Worm (Caenorhabditis elegans) whole organism, L4 larva: ENCODE measurements around the gene asp-12.

Source experiments
- F26F4.8 ChIP-seq: fragments of 200-800 bp; sonication (Bioruptor generic); conservative IDR thresholded peaks from 2 replicates; pipeline ENCODE4 v1.3.6; 2022; ENCODE audit warnings: missing genetic modification characterization, missing compliant biosample characterization
- F37D6.2 ChIP-seq: sonication (generic microtip); optimal IDR thresholded peaks from 2 replicates; lab custom pipeline; 2016; ENCODE audit warnings: mild to moderate bottlenecking, missing genetic modification characterization, missing compliant biosample characterization
- F44E2.7 ChIP-seq: fragments of 200-800 bp; sonication (Bioruptor generic); IDR thresholded peaks from 2 replicates; pipeline ENCODE4 v2.1.2; 2022; ENCODE audit warnings: missing genetic modification characterization, missing compliant biosample characterization
- T26A8.4 ChIP-seq: fragments of 200-800 bp; sonication (Bioruptor generic); IDR thresholded peaks from 2 replicates; pipeline ENCODE4 v1.3.6; 2022; ENCODE audit warnings: missing genetic modification characterization, missing compliant biosample characterization
- Y105C5A.15 ChIP-seq: fragments of 200-800 bp; sonication (Bioruptor generic); IDR thresholded peaks from 2 replicates; pipeline ENCODE4 v1.3.6; 2022; ENCODE audit warnings: missing genetic modification characterization, missing compliant biosample characterization
- ZK337.2 ChIP-seq: fragments of 200-800 bp; sonication (Bioruptor generic); IDR thresholded peaks from 2 replicates; pipeline ENCODE4 v1.3.6; 2022; ENCODE audit warnings: missing genetic modification reagents, missing genetic modification characterization, missing compliant biosample characterization
- aha-1 ChIP-seq: fragments of 150-350 bp; peaks from one replicate; lab custom pipeline; 2014; ENCODE audit warnings: missing biosample characterization, missing genetic modification characterization
- aly-2 ChIP-seq: sonication (generic microtip); optimal IDR thresholded peaks from 2 replicates; lab custom pipeline; 2018; ENCODE audit warnings: missing biosample characterization, missing genetic modification characterization
- arid-1 ChIP-seq: fragments of 200-800 bp; sonication (Bioruptor generic); conservative IDR thresholded peaks from 2 replicates; pipeline ENCODE4 v1.3.6; 2022; ENCODE audit warnings: missing genetic modification reagents, missing genetic modification characterization, missing compliant biosample characterization
- ceh-44 ChIP-seq: fragments of 200-800 bp; sonication (Bioruptor generic); IDR thresholded peaks from 2 replicates; pipeline ENCODE4 v1.3.6; 2022; ENCODE audit warnings: missing genetic modification reagents, missing genetic modification characterization, missing compliant biosample characterization
- ceh-62 ChIP-seq: sonication (generic microtip); optimal IDR thresholded peaks from 2 replicates; lab custom pipeline; 2017; ENCODE audit warnings: missing biosample characterization, missing genetic modification characterization
- daf-16 ChIP-seq, 3 experiments: sonication (generic microtip); optimal IDR thresholded peaks; 2 replicates each; lab custom pipeline; 2016 to 2017; ENCODE audit warnings: missing genetic modification characterization in 3 of 3, missing genetic modification reagents in 3 of 3, mild to moderate bottlenecking in 2 of 3, missing compliant biosample characterization in 2 of 3, missing biosample characterization in 1 of 3, moderate library complexity in 1 of 3
- dmd-6 ChIP-seq: fragments of 200-800 bp; sonication (Bioruptor generic); IDR thresholded peaks from 2 replicates; pipeline ENCODE4 v1.3.6; 2022; ENCODE audit warnings: missing genetic modification reagents, missing genetic modification characterization, missing compliant biosample characterization
- dmd-8 ChIP-seq: fragments of 200-800 bp; sonication (Bioruptor generic); IDR thresholded peaks from 2 replicates; pipeline ENCODE4 v1.3.6; 2022; ENCODE audit warnings: missing genetic modification characterization, missing compliant biosample characterization
- dve-1 ChIP-seq: sonication (generic microtip); optimal IDR thresholded peaks from 2 replicates; lab custom pipeline; 2017; ENCODE audit warnings: antibody characterized with exemption, mild to moderate bottlenecking, missing genetic modification characterization, missing compliant biosample characterization; ENCODE audit not compliant: insufficient read depth
- fos-1 ChIP-seq: fragments of 150-350 bp; optimal IDR thresholded peaks from 2 replicates; lab custom pipeline; 2014; ENCODE audit warnings: missing biosample characterization, missing genetic modification characterization
- hlh-11 ChIP-seq: fragments of 200-800 bp; sonication (Bioruptor generic); optimal IDR thresholded peaks from 2 replicates; lab custom pipeline; 2018; ENCODE audit warnings: mild to moderate bottlenecking, missing genetic modification characterization, missing compliant biosample characterization
- hlh-30 ChIP-seq: sonication (generic microtip); optimal IDR thresholded peaks from 2 replicates; lab custom pipeline; 2017; ENCODE audit warnings: antibody characterized with exemption, mild to moderate bottlenecking, missing genetic modification characterization, missing compliant biosample characterization; ENCODE audit not compliant: insufficient read depth
- jun-1 ChIP-seq: fragments of 150-350 bp; optimal IDR thresholded peaks from 2 replicates; lab custom pipeline; 2014; ENCODE audit warnings: missing biosample characterization, missing genetic modification reagents, missing genetic modification characterization
- lim-7 ChIP-seq: fragments of 200-800 bp; sonication (Bioruptor generic); IDR thresholded peaks from 2 replicates; pipeline ENCODE4 v1.3.6; 2022; ENCODE audit warnings: missing genetic modification characterization, missing compliant biosample characterization
- lin-1 ChIP-seq: fragments of 200-800 bp; sonication (Bioruptor generic); IDR thresholded peaks from 2 replicates; pipeline ENCODE4 v1.3.6; 2022; ENCODE audit warnings: missing genetic modification reagents, missing genetic modification characterization, missing compliant biosample characterization
- lin-15B ChIP-seq: fragments of 150-350 bp; sonication (generic microtip); optimal IDR thresholded peaks from 3 replicates; lab custom pipeline; 2014; ENCODE audit warnings: missing biosample characterization, missing genetic modification characterization
- lin-29 ChIP-seq: fragments of 200-800 bp; sonication (Bioruptor generic); IDR thresholded peaks from 2 replicates; pipeline ENCODE4 v1.3.6; 2022; ENCODE audit warnings: missing genetic modification reagents, missing genetic modification characterization, missing compliant biosample characterization
- madf-5 ChIP-seq, 2 experiments: fragments of 200-800 bp; sonication (Bioruptor generic); IDR thresholded peaks; 2 replicates each; pipeline ENCODE4 v1.3.6; 2022; ENCODE audit warnings: missing compliant biosample characterization in 2 of 2, missing genetic modification characterization in 2 of 2
- madf-9 ChIP-seq: fragments of 200-800 bp; sonication (Bioruptor generic); conservative IDR thresholded peaks from 2 replicates; pipeline ENCODE4 v1.3.6; 2022; ENCODE audit warnings: missing genetic modification reagents, missing genetic modification characterization, missing compliant biosample characterization
- mdl-1 ChIP-seq, 2 experiments: fragments of 150-350 bp in 1 of 2; sonication (generic microtip) in 1 of 2; optimal IDR thresholded peaks; 2 replicates each; lab custom pipeline; 2014 to 2017; ENCODE audit warnings: missing biosample characterization in 2 of 2, missing genetic modification characterization in 2 of 2
- mxl-3 ChIP-seq: fragments of 200-800 bp; sonication (Bioruptor generic); optimal IDR thresholded peaks from 2 replicates; lab custom pipeline; 2018; ENCODE audit warnings: mild to moderate bottlenecking, missing genetic modification characterization, missing compliant biosample characterization
- nhr-111 ChIP-seq: fragments of 200-800 bp; sonication (Bioruptor generic); optimal IDR thresholded peaks from 2 replicates; lab custom pipeline; 2018; ENCODE audit warnings: mild to moderate bottlenecking, missing genetic modification characterization, missing compliant biosample characterization
- nhr-28 ChIP-seq: fragments of 150-350 bp; optimal IDR thresholded peaks from 2 replicates; lab custom pipeline; 2014; ENCODE audit warnings: missing biosample characterization, missing genetic modification characterization
- nhr-42 ChIP-seq: fragments of 200-800 bp; sonication (Bioruptor generic); IDR thresholded peaks from 2 replicates; pipeline ENCODE4 v1.3.6; 2022; ENCODE audit warnings: missing genetic modification characterization, missing compliant biosample characterization
- nhr-76 ChIP-seq: fragments of 150-350 bp; optimal IDR thresholded peaks from 2 replicates; lab custom pipeline; 2014; ENCODE audit warnings: missing biosample characterization, missing genetic modification characterization
- nhr-77 ChIP-seq: fragments of 150-350 bp; optimal IDR thresholded peaks from 2 replicates; lab custom pipeline; 2014; ENCODE audit warnings: missing biosample characterization, missing genetic modification characterization
- pha-4 ChIP-seq, 2 experiments: fragments of 150-350 bp in 1 of 2; fragments of 200-800 bp in 1 of 2; sonication (Bioruptor generic) in 1 of 2; IDR thresholded peaks in 1 of 2; optimal IDR thresholded peaks in 1 of 2; 2 replicates each; pipeline versions ENCODE4 v1.3.6 to Lab custom; 2014 to 2022; ENCODE audit warnings: missing genetic modification characterization in 2 of 2, missing genetic modification reagents in 2 of 2, missing biosample characterization in 1 of 2, missing compliant biosample characterization in 1 of 2
- pqm-1 ChIP-seq: sonication (generic microtip); optimal IDR thresholded peaks from 2 replicates; lab custom pipeline; 2017; ENCODE audit warnings: missing biosample characterization, missing genetic modification characterization
- rbr-2 ChIP-seq: sonication (generic microtip); optimal IDR thresholded peaks from 2 replicates; lab custom pipeline; 2016; ENCODE audit warnings: missing genotype, missing genetic modification characterization, missing compliant biosample characterization
- spr-3 ChIP-seq: fragments of 200-800 bp; sonication (Bioruptor generic); optimal IDR thresholded peaks from 2 replicates; lab custom pipeline; 2018; ENCODE audit warnings: mild to moderate bottlenecking, missing genetic modification characterization, missing compliant biosample characterization
- tra-1 ChIP-seq: fragments of 200-800 bp; sonication (Bioruptor generic); IDR thresholded peaks from 2 replicates; pipeline ENCODE4 v1.3.6; 2022; ENCODE audit warnings: missing genetic modification reagents, missing genetic modification characterization, missing compliant biosample characterization
- unc-62 ChIP-seq, 3 experiments: fragments of 150-350 bp in 1 of 3; sonication (generic microtip); optimal IDR thresholded peaks in 2 of 3; peaks in 1 of 3; 1 replicate in 1 of 3; 2 replicates in 2 of 3; lab custom pipeline; 2014 to 2017; ENCODE audit warnings: missing biosample characterization in 3 of 3, missing genetic modification characterization in 3 of 3, missing genetic modification reagents in 3 of 3, missing genotype in 1 of 3
- zip-2 ChIP-seq: fragments of 150-350 bp; optimal IDR thresholded peaks from 2 replicates; lab custom pipeline; 2014; ENCODE audit warnings: missing biosample characterization, missing genetic modification characterization

Gene asp-12

DNA sequence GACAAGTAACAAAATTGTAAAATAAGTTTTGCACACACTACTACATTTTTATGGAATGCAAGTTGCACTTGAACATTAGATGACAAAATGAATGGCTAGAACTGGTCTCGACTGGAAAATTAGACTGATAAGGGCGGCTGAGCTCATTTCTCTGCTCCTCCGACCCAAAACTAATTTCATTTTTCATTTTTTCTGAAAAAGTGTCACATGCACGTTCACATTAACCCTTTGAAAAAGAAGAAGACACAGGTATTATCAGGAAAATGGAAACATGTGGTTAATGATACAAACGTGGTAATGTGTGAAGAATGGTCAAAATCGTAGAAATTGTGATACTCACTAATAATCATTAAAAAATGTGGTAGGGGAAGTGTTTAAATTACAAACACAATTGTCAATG is 38.0 kb downstream of the asp-12 start:
- TF ChIP-seq dve-1 (tag; lab: Kevin White, UChicago) = peak; percentile 65
- TF ChIP-seq F37D6.2 (tag; lab: Kevin White, UChicago) = no peak
- TF ChIP-seq unc-62 (GFP tag; optimal IDR thresholded peaks at IDR 0.05 in 1 of 2; lab: Kevin White, UChicago) = peak in 1 of 2 experiments; percentile 90
- no peak for TF ChIP-seq unc-62 (tag; optimal IDR thresholded peaks at IDR 0.05; lab: Kevin White, UChicago)
- peak; percentile 65 for TF ChIP-seq hlh-11 (tag; lab: Kevin White, UChicago)
- peak; percentile 54 for TF ChIP-seq hlh-30
- TF ChIP-seq rbr-2 (tag; lab: Kevin White, UChicago) = no peak
- TF ChIP-seq zip-2 (tag; lab: Kevin White, UChicago) = no peak
- no peak for TF ChIP-seq daf-16 (GFP tag; optimal IDR thresholded peaks at IDR 0.05; lab: Kevin White, UChicago)
- TF ChIP-seq daf-16 (tag; optimal IDR thresholded peaks at IDR 0.05; lab: Kevin White, UChicago) = peak; percentile 55
- peak; percentile 82 for TF ChIP-seq dmd-6
- peak; percentile 60 for TF ChIP-seq nhr-28 (tag; lab: Kevin White, UChicago)
- no peak for TF ChIP-seq aly-2 (tag; lab: Kevin White, UChicago)
- TF ChIP-seq lim-7 (GFP tag; lab: Robert Waterston, UW) = no peak
- TF ChIP-seq nhr-77 (tag; lab: Kevin White, UChicago) = peak; percentile 33
- TF ChIP-seq nhr-42 (GFP tag; lab: Robert Waterston, UW) = no peak
- no peak for TF ChIP-seq lin-1
- peak; percentile 64 for TF ChIP-seq mxl-3
- peak; percentile 63 for TF ChIP-seq pqm-1 (tag; lab: Kevin White, UChicago)
- no peak for TF ChIP-seq dmd-8 (GFP tag; lab: Robert Waterston, UW)
- no peak for TF ChIP-seq madf-5 (GFP tag; IDR thresholded peaks at IDR 0.05; lab: Robert Waterston, UW)
- no peak for TF ChIP-seq spr-3
- TF ChIP-seq lin-29 (GFP tag; lab: Robert Waterston, UW) = no peak

DNA sequence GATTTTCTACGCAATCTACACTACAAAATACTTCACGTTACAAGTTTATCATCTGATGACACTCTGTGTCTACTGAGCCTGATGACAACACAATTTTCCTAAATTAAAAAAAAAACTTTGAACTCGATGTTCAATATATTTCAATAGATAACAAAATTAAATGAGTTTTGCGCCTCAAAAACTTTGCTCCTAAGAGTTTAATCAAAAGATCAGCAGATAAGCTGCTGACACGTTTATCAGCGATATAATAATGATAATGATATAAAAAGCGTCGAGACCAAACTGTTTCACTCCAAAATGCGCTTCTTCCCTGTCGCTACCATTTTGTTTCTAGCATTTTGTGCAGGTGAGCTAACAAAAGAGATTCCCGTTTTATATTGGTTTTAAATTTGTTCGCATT is 38.7 kb downstream of the asp-12 start, which contains the start of gene clec-218:
Gene clec-218 (plus strand): TSS at position 262 of the 400 bp plus-strand sequence.
- TF ChIP-seq pha-4 (GFP tag; IDR thresholded peaks at IDR 0.05; lab: Robert Waterston, UW) (0 out of 2 replicates have a peak, but pooled peaks have one; percentile 11), pha-4 (tag; optimal IDR thresholded peaks at IDR 0.05; lab: Kevin White, UChicago) (no peak), jun-1 (no peak), dve-1 (tag; lab: Kevin White, UChicago) (peak; percentile 46), dmd-6 (peak; percentile 72), madf-5 (GFP tag; IDR thresholded peaks at IDR 0.05; lab: Robert Waterston, UW) (no peak), daf-16 (GFP tag; optimal IDR thresholded peaks at IDR 0.05; lab: Kevin White, UChicago) (no peak), daf-16 (tag; optimal IDR thresholded peaks at IDR 0.05; lab: Kevin White, UChicago) (peak; percentile 35), pqm-1 (tag; lab: Kevin White, UChicago) (peak; percentile 10)

DNA sequence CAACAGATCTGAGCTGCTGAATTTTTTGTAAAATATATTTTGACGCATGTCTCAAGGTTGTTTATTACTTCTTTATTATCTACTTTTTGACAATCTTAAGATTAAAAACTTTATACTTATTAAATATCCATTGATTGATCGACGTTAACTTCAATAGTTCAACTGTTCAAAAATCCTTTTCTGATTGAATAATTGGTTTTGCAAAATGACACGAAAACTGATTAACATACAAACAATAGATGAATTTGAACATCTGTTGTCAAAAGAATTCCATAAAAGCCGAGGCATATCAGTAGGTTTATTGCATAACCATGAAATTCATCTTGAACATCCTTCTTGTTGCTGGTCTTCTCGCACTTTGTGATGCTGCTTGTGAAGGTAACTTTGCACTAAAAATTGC is 42.2 kb downstream of the asp-12 start, which contains the start of gene W02D7.12:
Gene W02D7.12 (plus strand): TSS at position 301 of the 400 bp plus-strand sequence.
- no peak for TF ChIP-seq ceh-62 (tag; lab: Kevin White, UChicago)
- TF ChIP-seq dmd-6 = no peak
- TF ChIP-seq jun-1 = no peak
- TF ChIP-seq mdl-1 (tag; optimal IDR thresholded peaks at IDR 0.05; lab: Kevin White, UChicago) = no peak
- TF ChIP-seq nhr-76 (tag; lab: Kevin White, UChicago) = no peak
- TF ChIP-seq nhr-111 (GFP tag; lab: Kevin White, UChicago) = no peak
- no peak for TF ChIP-seq aha-1 (tag; lab: Kevin White, UChicago)
- no peak for TF ChIP-seq lin-15B
- TF ChIP-seq nhr-28 (tag; lab: Kevin White, UChicago) = no peak
- no peak for TF ChIP-seq fos-1
- no peak for TF ChIP-seq T26A8.4

DNA sequence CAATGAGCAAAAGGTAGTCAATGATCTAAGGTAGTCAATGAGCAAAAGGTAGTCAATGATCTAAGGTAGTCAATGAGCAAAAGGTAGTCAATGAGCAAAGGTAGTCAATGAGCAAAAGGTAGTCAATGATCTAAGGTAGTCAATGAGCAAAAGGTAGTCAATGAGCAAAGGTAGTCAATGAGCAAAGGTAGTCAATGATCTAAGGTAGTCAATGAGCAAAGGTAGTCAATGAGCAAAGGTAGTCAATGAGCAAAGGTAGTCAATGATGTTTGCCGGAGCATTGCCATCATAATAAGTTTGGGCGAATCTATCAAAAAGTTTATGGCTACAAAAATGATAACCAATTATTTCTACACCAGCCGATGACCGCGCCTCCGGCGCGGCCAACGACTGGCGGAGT is 45.8 kb downstream of the asp-12 start:
- peak; percentile 67 for TF ChIP-seq lim-7 (GFP tag; lab: Robert Waterston, UW)
- peak; percentile 22; the same call in 1 of the 2 replicates for TF ChIP-seq tra-1 (GFP tag; lab: Robert Waterston, UW)
- TF ChIP-seq ZK337.2 (GFP tag; lab: Robert Waterston, UW) = peak; percentile 46; the same call in 1 of the 2 replicates
- TF ChIP-seq madf-9 (GFP tag; lab: Robert Waterston, UW) = 0 out of 2 replicates have a peak, but pooled peaks have one; percentile 42
- TF ChIP-seq F44E2.7 (GFP tag; lab: Robert Waterston, UW) = peak; percentile 38; the same call in 1 of the 2 replicates
- peak; percentile 30; the same call in 1 of the 2 replicates for TF ChIP-seq arid-1 (GFP tag; lab: Robert Waterston, UW)
- TF ChIP-seq madf-5 (GFP tag; IDR thresholded peaks at IDR 0.05; lab: Robert Waterston, UW) = peak in 1 of 2 experiments; percentile 49; a peak in 1 of 4 replicates
- peak; percentile 65; the same call in 1 of the 2 replicates for TF ChIP-seq F26F4.8 (GFP tag; lab: Robert Waterston, UW)
- peak; percentile 37; the same call in 1 of the 2 replicates for TF ChIP-seq Y105C5A.15 (GFP tag; lab: Robert Waterston, UW)
- peak; percentile 38; the same call in 1 of the 2 replicates for TF ChIP-seq ceh-44 (GFP tag; lab: Robert Waterston, UW)
